Fruit fly (Drosophila melanogaster) whole organism, embryonic: ENCODE results near the gene CG1840.

Source experiments
- Adf1 ChIP-seq: fragments of 200-800 bp; sonication (Bioruptor generic); IDR thresholded peaks from 2 replicates; pipeline ENCODE4 v1.3.6; 2022; ENCODE audit warnings: missing biosample characterization, missing genetic modification characterization
- Asciz ChIP-seq: fragments of 200-800 bp; sonication (Bioruptor generic); optimal IDR thresholded peaks from 2 replicates; lab custom pipeline; 2017; ENCODE audit warnings: missing biosample characterization, mild to moderate bottlenecking, missing genetic modification characterization, missing genetic modification reagents
- B-H1 ChIP-seq: fragments of 200-800 bp; sonication (Bioruptor generic); IDR thresholded peaks from 3 replicates; pipeline ENCODE4 v1.3.6; 2022; ENCODE audit warnings: missing biosample characterization, missing genetic modification characterization
- Blimp-1 ChIP-seq: fragments of 200-800 bp; sonication (Bioruptor generic); optimal IDR thresholded peaks from 3 replicates; lab custom pipeline; 2018; ENCODE audit warnings: missing biosample characterization, missing genetic modification characterization, mild to moderate bottlenecking, moderate library complexity, missing genetic modification reagents
- CG1024 ChIP-seq: fragments of 200-800 bp; sonication (Bioruptor generic); IDR thresholded peaks from 2 replicates; pipeline ENCODE4 v1.3.6; 2022; ENCODE audit warnings: missing biosample characterization, missing genetic modification characterization
- CG11093 ChIP-seq: fragments of 200-800 bp; sonication (Bioruptor generic); IDR thresholded peaks from 3 replicates; pipeline ENCODE4 v1.3.6; 2022; ENCODE audit warnings: missing biosample characterization, missing genetic modification characterization
- CG11247 ChIP-seq: fragments of 200-800 bp; sonication (Bioruptor generic); IDR thresholded peaks from 2 replicates; pipeline ENCODE4 v1.3.6; 2022; ENCODE audit warnings: missing biosample characterization, missing genetic modification characterization
- CG14050 ChIP-seq: fragments of 200-800 bp; sonication (Bioruptor generic); IDR thresholded peaks from 3 replicates; pipeline ENCODE4 v1.3.6; 2022; ENCODE audit warnings: missing biosample characterization, missing genetic modification characterization
- CG14441 ChIP-seq: fragments of 200-800 bp; sonication (Bioruptor generic); IDR thresholded peaks from 2 replicates; pipeline ENCODE4 v1.3.6; 2022; ENCODE audit warnings: missing biosample characterization, missing genetic modification characterization
- CG15601 ChIP-seq: fragments of 200-800 bp; sonication (Bioruptor generic); optimal IDR thresholded peaks from 3 replicates; lab custom pipeline; 2019; ENCODE audit warnings: missing biosample characterization, mild to moderate bottlenecking, missing genetic modification characterization, moderate library complexity
- CG16779 ChIP-seq: fragments of 200-800 bp; sonication (Bioruptor generic); IDR thresholded peaks from 2 replicates; pipeline ENCODE4 v1.3.6; 2022; ENCODE audit warnings: missing biosample characterization, missing genetic modification characterization
- CG16863 ChIP-seq: fragments of 200-800 bp; sonication (Bioruptor generic); optimal IDR thresholded peaks from 3 replicates; lab custom pipeline; 2016; ENCODE audit warnings: missing biosample characterization, missing genetic modification characterization
- CG17328 ChIP-seq: fragments of 200-800 bp; sonication (Bioruptor generic); IDR thresholded peaks from 2 replicates; pipeline ENCODE4 v1.3.6; 2022; ENCODE audit warnings: missing biosample characterization, missing genetic modification characterization
- CG17612 ChIP-seq: fragments of 200-800 bp; sonication (Bioruptor generic); IDR thresholded peaks from 2 replicates; pipeline ENCODE4 v1.3.6; 2022; ENCODE audit warnings: missing biosample characterization, missing genetic modification characterization
- CG31388 ChIP-seq: fragments of 200-800 bp; sonication (Bioruptor generic); optimal IDR thresholded peaks from 2 replicates; lab custom pipeline; 2016; ENCODE audit warnings: missing biosample characterization, missing genetic modification characterization
- CG6175 ChIP-seq: fragments of 200-800 bp; sonication (Bioruptor generic); IDR thresholded peaks from 3 replicates; pipeline ENCODE4 v1.3.6; 2022; ENCODE audit warnings: missing biosample characterization, missing genetic modification characterization
- CG8290 ChIP-seq, 3 experiments: fragments of 200-800 bp; sonication (Bioruptor generic); optimal IDR thresholded peaks; 2 replicates each; lab custom pipeline; 2016 to 2019; ENCODE audit warnings: missing biosample characterization in 3 of 3, missing genetic modification characterization in 3 of 3, mild to moderate bottlenecking in 2 of 3, moderate library complexity in 1 of 3
- CG8388 ChIP-seq: fragments of 200-800 bp; sonication (Bioruptor generic); optimal IDR thresholded peaks from 2 replicates; lab custom pipeline; 2019; ENCODE audit warnings: missing biosample characterization, mild to moderate bottlenecking, missing genetic modification characterization, moderate library complexity
- CG8765 ChIP-seq: fragments of 200-800 bp; sonication (Bioruptor generic); IDR thresholded peaks from 2 replicates; pipeline ENCODE4 v1.3.6; 2022; ENCODE audit warnings: missing biosample characterization, missing genetic modification characterization
- CTCF ChIP-seq: fragments of 200-800 bp; sonication (Bioruptor generic); optimal IDR thresholded peaks from 2 replicates; lab custom pipeline; 2017; ENCODE audit warnings: missing biosample characterization, mild to moderate bottlenecking, missing genetic modification characterization, moderate library complexity
- Doc2 ChIP-seq: fragments of 200-800 bp; sonication (Bioruptor generic); IDR thresholded peaks from 2 replicates; pipeline ENCODE4 v1.3.6; 2022; ENCODE audit warnings: missing biosample characterization, missing genetic modification characterization
- Ets65A ChIP-seq: fragments of 200-800 bp; sonication (Bioruptor generic); peaks from one replicate; lab custom pipeline; 2016; ENCODE audit warnings: missing biosample characterization, missing genetic modification characterization
- Fer2 ChIP-seq: fragments of 200-800 bp; sonication (Bioruptor generic); optimal IDR thresholded peaks from 2 replicates; lab custom pipeline; 2018; ENCODE audit warnings: missing biosample characterization, mild to moderate bottlenecking, missing genetic modification characterization, moderate library complexity
- Hr3 ChIP-seq: fragments of 200-800 bp; sonication (Bioruptor generic); optimal IDR thresholded peaks from 3 replicates; lab custom pipeline; 2016; ENCODE audit warnings: missing biosample characterization, missing genetic modification characterization
- Hr39 ChIP-seq: fragments of >200 bp; optimal IDR thresholded peaks from 2 replicates; lab custom pipeline; 2017
- Lim3 ChIP-seq: fragments of 200-800 bp; sonication (Bioruptor generic); IDR thresholded peaks from 2 replicates; pipeline ENCODE4 v1.3.6; 2022; ENCODE audit warnings: missing biosample characterization, missing genetic modification characterization
- Meics ChIP-seq: fragments of 200-800 bp; sonication (Bioruptor generic); optimal IDR thresholded peaks from 2 replicates; lab custom pipeline; 2017; ENCODE audit warnings: missing biosample characterization, mild to moderate bottlenecking, missing genetic modification characterization
- Side ChIP-seq: fragments of 200-800 bp; sonication (Bioruptor generic); optimal IDR thresholded peaks from 2 replicates; lab custom pipeline; 2016; ENCODE audit warnings: missing biosample characterization, missing genetic modification characterization
- Xrp1 ChIP-seq: fragments of 200-800 bp; sonication (Bioruptor generic); IDR thresholded peaks from 2 replicates; pipeline ENCODE4 v1.3.6; 2022; ENCODE audit warnings: missing biosample characterization, missing genetic modification characterization
- al ChIP-seq: fragments of 200-800 bp; sonication (Bioruptor generic); IDR thresholded peaks from 2 replicates; pipeline ENCODE4 v1.3.6; 2022; ENCODE audit warnings: missing biosample characterization, missing genetic modification characterization
- ase ChIP-seq: fragments of 200-800 bp; sonication (Bioruptor generic); IDR thresholded peaks from 3 replicates; pipeline ENCODE4 v1.3.6; 2022; ENCODE audit warnings: missing biosample characterization, missing genetic modification characterization
- caup ChIP-seq: fragments of 200-800 bp; sonication (Bioruptor generic); optimal IDR thresholded peaks from 3 replicates; lab custom pipeline; 2017; ENCODE audit warnings: missing biosample characterization, mild to moderate bottlenecking, missing genetic modification characterization, moderate library complexity; ENCODE audit not compliant: severe bottlenecking
- ci ChIP-seq: fragments of 200-800 bp; sonication (Bioruptor generic); IDR thresholded peaks from 3 replicates; pipeline ENCODE4 v1.3.6; 2022; ENCODE audit warnings: missing biosample characterization, missing genetic modification characterization
- corto ChIP-seq: fragments of 200-800 bp; sonication (Bioruptor generic); optimal IDR thresholded peaks from 2 replicates; lab custom pipeline; 2016; ENCODE audit warnings: missing biosample characterization, mild to moderate bottlenecking, missing genetic modification characterization, moderate library complexity
- dmrt99B ChIP-seq: fragments of 200-800 bp; sonication (Bioruptor generic); optimal IDR thresholded peaks from 2 replicates; lab custom pipeline; 2018; ENCODE audit warnings: missing biosample characterization, mild to moderate bottlenecking, missing genetic modification characterization, moderate library complexity
- esg ChIP-seq: fragments of 200-800 bp; sonication (Bioruptor generic); conservative IDR thresholded peaks from 2 replicates; pipeline ENCODE4 v1.3.6; 2022; ENCODE audit warnings: missing biosample characterization, missing genetic modification characterization
- eve ChIP-seq, 2 experiments: fragments of >200 bp; optimal IDR thresholded peaks; 2 replicates each; lab custom pipeline; 2017; ENCODE audit warnings: missing biosample characterization in 2 of 2, missing genetic modification characterization in 2 of 2
- gce ChIP-seq: fragments of 200-800 bp; sonication (Bioruptor generic); IDR thresholded peaks from 3 replicates; pipeline ENCODE4 v1.3.6; 2022; ENCODE audit warnings: missing biosample characterization, missing genetic modification characterization
- hkb ChIP-seq, 2 experiments: fragments of 200-800 bp in 1 of 2; fragments of >200 bp in 1 of 2; sonication (Bioruptor generic) in 1 of 2; IDR thresholded peaks in 1 of 2; optimal IDR thresholded peaks in 1 of 2; 2 replicates each; pipeline versions ENCODE4 v1.3.6 to Lab custom; 2017 to 2022; ENCODE audit warnings: missing biosample characterization in 1 of 2, missing genetic modification characterization in 1 of 2
- ind ChIP-seq: fragments of 200-800 bp; sonication (Bioruptor generic); optimal IDR thresholded peaks from 3 replicates; lab custom pipeline; 2016; ENCODE audit warnings: missing biosample characterization, missing genetic modification characterization
- nerfin-1 ChIP-seq: fragments of 200-800 bp; sonication (Bioruptor generic); optimal IDR thresholded peaks from 3 replicates; lab custom pipeline; 2019; ENCODE audit warnings: missing biosample characterization, mild to moderate bottlenecking, missing genetic modification characterization, moderate library complexity
- nmo ChIP-seq: fragments of 200-800 bp; sonication (Bioruptor generic); optimal IDR thresholded peaks from 2 replicates; lab custom pipeline; 2018; ENCODE audit warnings: missing biosample characterization, mild to moderate bottlenecking, missing genetic modification characterization, moderate library complexity
- nom ChIP-seq: fragments of 200-800 bp; sonication (Bioruptor generic); optimal IDR thresholded peaks from 2 replicates; lab custom pipeline; 2017; ENCODE audit warnings: missing biosample characterization, missing genetic modification characterization, mild to moderate bottlenecking, moderate library complexity, missing genetic modification reagents
- onecut ChIP-seq: fragments of 200-800 bp; sonication (Bioruptor generic); IDR thresholded peaks from 2 replicates; pipeline ENCODE4 v1.3.6; 2022; ENCODE audit warnings: missing biosample characterization, missing genetic modification characterization
- pan ChIP-seq, 4 experiments: fragments of >200 bp in 3 of 4; fragments of 200-800 bp in 1 of 4; sonication (Bioruptor generic) in 1 of 4; optimal IDR thresholded peaks in 3 of 4; IDR thresholded peaks in 1 of 4; 2 replicates each; pipeline versions ENCODE4 v1.3.6 to Lab custom; 2017 to 2022; ENCODE audit warnings: missing biosample characterization in 2 of 4, missing genetic modification characterization in 2 of 4, mixed read lengths in 1 of 4
- ranshi ChIP-seq: fragments of 200-800 bp; sonication (Bioruptor generic); IDR thresholded peaks from 2 replicates; pipeline ENCODE4 v1.3.6; 2022; ENCODE audit warnings: missing biosample characterization, missing genetic modification characterization
- rib ChIP-seq: fragments of 200-800 bp; sonication (Bioruptor generic); IDR thresholded peaks from 2 replicates; pipeline ENCODE4 v1.3.6; 2022; ENCODE audit warnings: missing biosample characterization, missing genetic modification characterization
- ro ChIP-seq: fragments of 200-800 bp; sonication (Bioruptor generic); IDR thresholded peaks from 2 replicates; pipeline ENCODE4 v1.3.6; 2022; ENCODE audit warnings: missing biosample characterization, missing genetic modification characterization
- ttk ChIP-seq: fragments of 200-800 bp; sonication (Bioruptor generic); IDR thresholded peaks from 2 replicates; pipeline ENCODE4 v2.1.2; 2022; ENCODE audit warnings: missing biosample characterization, missing genetic modification characterization

Gene CG1840

DNA sequence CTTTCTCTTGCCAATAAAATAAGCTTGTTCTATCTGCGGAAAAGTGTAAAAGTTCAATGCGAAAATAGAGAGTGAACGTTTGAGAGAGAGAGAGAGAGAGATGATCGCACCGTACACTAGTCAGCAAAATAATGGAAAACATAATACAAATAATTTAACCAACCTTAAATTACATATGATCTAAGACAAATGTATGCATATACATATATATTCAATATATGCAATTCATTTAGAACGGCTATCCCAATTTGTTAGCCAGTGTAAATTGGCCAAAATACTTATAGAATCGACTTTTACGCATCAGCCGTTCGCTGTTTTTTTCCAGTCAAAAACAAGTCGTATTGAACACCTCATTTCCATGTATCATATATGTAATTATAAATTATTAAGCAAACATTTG is 37.1 kb downstream of the CG1840 start (continued):
- no peak for TF ChIP-seq pan (optimal IDR thresholded peaks at IDR 0.05; lab: Kevin White, UChicago)
- TF ChIP-seq pan (GFP tag; optimal IDR thresholded peaks at IDR 0.05 in 1 of 2, IDR thresholded peaks at IDR 0.05 in 1 of 2) = peak in 1 of 2 experiments; percentile 82
- no peak for TF ChIP-seq Fer2 (tag; lab: Kevin White, UChicago)
- TF ChIP-seq Doc2 = no peak
- TF ChIP-seq Asciz = peak; percentile 8
- peak; percentile 71; the same call in 1 of the 2 replicates for TF ChIP-seq CG17328 (GFP tag; lab: Robert Waterston, UW)
- TF ChIP-seq CG8388 = peak; percentile 6
- TF ChIP-seq nom = no peak
- TF ChIP-seq ro (GFP tag; lab: Robert Waterston, UW) = 0 out of 2 replicates have a peak, but pooled peaks have one; percentile 33
- TF ChIP-seq rib (GFP tag; lab: Robert Waterston, UW) = no peak
- TF ChIP-seq CG8765 (GFP tag; lab: Robert Waterston, UW) = peak; percentile 27; the same call in 1 of the 2 replicates
- TF ChIP-seq ci (GFP tag; lab: Robert Waterston, UW) = peak; percentile 76; the same call in 2 of the 3 replicates
- peak; percentile 41 for TF ChIP-seq Blimp-1
- no peak for TF ChIP-seq eve (GFP tag; optimal IDR thresholded peaks at IDR 0.05; lab: Kevin White, UChicago)
- TF ChIP-seq nmo (GFP tag; lab: Kevin White, UChicago) = peak; percentile 48
- no peak for TF ChIP-seq CG8290 (GFP tag; optimal IDR thresholded peaks at IDR 0.05; lab: Kevin White, UChicago)
- peak in 1 of 2 experiments; percentile 85 for TF ChIP-seq CG8290 (tag; optimal IDR thresholded peaks at IDR 0.05; lab: Kevin White, UChicago)
- peak; percentile 69; the same call in 1 of the 2 replicates for TF ChIP-seq CG11247 (GFP tag; lab: Robert Waterston, UW)
- peak; percentile 8 for TF ChIP-seq CG16863 (GFP tag; lab: Kevin White, UChicago)
- no peak for TF ChIP-seq CTCF
- no peak for TF ChIP-seq nerfin-1 (tag; lab: Kevin White, UChicago)
- TF ChIP-seq CG1024 (GFP tag; lab: Robert Waterston, UW) = 0 out of 2 replicates have a peak, but pooled peaks have one; percentile 21
- peak; percentile 55; the same call in 1 of the 2 replicates for TF ChIP-seq CG17612
- TF ChIP-seq ind (GFP tag; lab: Kevin White, UChicago) = peak; percentile 43
- TF ChIP-seq Hr3 (GFP tag; lab: Kevin White, UChicago) = no peak
- peak; percentile 55; the same call in 1 of the 3 replicates for TF ChIP-seq CG11093 (GFP tag; lab: Robert Waterston, UW)
- peak; percentile 62 for TF ChIP-seq B-H1 (GFP tag; lab: Robert Waterston, UW)
- TF ChIP-seq Xrp1 (GFP tag; lab: Robert Waterston, UW) = peak; percentile 64; the same call in 1 of the 2 replicates
- TF ChIP-seq Hr39 (lab: Kevin White, UChicago) = no peak
- no peak for TF ChIP-seq hkb (optimal IDR thresholded peaks at IDR 0.05; lab: Kevin White, UChicago)
- TF ChIP-seq hkb (GFP tag; IDR thresholded peaks at IDR 0.05; lab: Robert Waterston, UW) = peak; percentile 68
- peak; percentile 33; the same call in 1 of the 2 replicates for TF ChIP-seq Adf1 (GFP tag; lab: Robert Waterston, UW)
- no peak for TF ChIP-seq CG15601 (tag; lab: Kevin White, UChicago)
- no peak for TF ChIP-seq Lim3
- TF ChIP-seq CG14441 (GFP tag; lab: Robert Waterston, UW) = peak; percentile 69
- peak; percentile 56 for TF ChIP-seq al (GFP tag; lab: Robert Waterston, UW)
- peak; percentile 63 for TF ChIP-seq ranshi
- TF ChIP-seq caup = peak; percentile 39
- peak; percentile 20 for TF ChIP-seq CG31388 (GFP tag; lab: Kevin White, UChicago)
- peak; percentile 58 for TF ChIP-seq Meics (GFP tag; lab: Kevin White, UChicago)
- TF ChIP-seq ttk = peak; percentile 75
- peak; percentile 22 for TF ChIP-seq Ets65A (GFP tag; lab: Kevin White, UChicago)
- TF ChIP-seq onecut = peak; percentile 42; the same call in 1 of the 2 replicates
- 0 out of 3 replicates have a peak, but pooled peaks have one; percentile 20 for TF ChIP-seq CG6175 (GFP tag; lab: Robert Waterston, UW)
- 0 out of 2 replicates have a peak, but pooled peaks have one; percentile 10 for TF ChIP-seq CG16779
- no peak for TF ChIP-seq Side (GFP tag; lab: Kevin White, UChicago)
- peak; percentile 50 for TF ChIP-seq esg (GFP tag; lab: Robert Waterston, UW)
- peak; percentile 75; the same call in 1 of the 3 replicates for TF ChIP-seq gce (GFP tag; lab: Robert Waterston, UW)
- TF ChIP-seq CG14050 = peak; percentile 36; the same call in 2 of the 3 replicates
- peak; percentile 51 for TF ChIP-seq dmrt99B (tag; lab: Kevin White, UChicago)
- TF ChIP-seq corto (GFP tag; lab: Kevin White, UChicago) = no peak
- TF ChIP-seq ase (GFP tag; lab: Robert Waterston, UW) = peak; percentile 66; the same call in 2 of the 3 replicates
